Worm (Caenorhabditis elegans) whole organism, mixed stage, embryonic: ENCODE measurements around the gene Y116F11B.14.

Source experiments
- lsy-2 ChIP-seq: fragments of 150-350 bp; optimal IDR thresholded peaks from 2 replicates; lab custom pipeline; 2014; ENCODE audit warnings: missing biosample characterization, missing genetic modification characterization
- mab-5 ChIP-seq: fragments of 150-350 bp; optimal IDR thresholded peaks from 2 replicates; lab custom pipeline; 2014; ENCODE audit warnings: missing biosample characterization, missing genetic modification characterization
- nhr-237 ChIP-seq: fragments of 150-350 bp; optimal IDR thresholded peaks from 2 replicates; lab custom pipeline; 2014; ENCODE audit warnings: missing biosample characterization, missing genetic modification characterization
- nhr-28 ChIP-seq: fragments of 150-350 bp; optimal IDR thresholded peaks from 2 replicates; lab custom pipeline; 2014; ENCODE audit warnings: missing biosample characterization, missing genetic modification characterization
- unc-62 ChIP-seq: fragments of 150-350 bp; optimal IDR thresholded peaks from 2 replicates; lab custom pipeline; 2014; ENCODE audit warnings: missing biosample characterization, missing genetic modification reagents, missing genetic modification characterization
- zip-8 ChIP-seq: fragments of 150-350 bp; optimal IDR thresholded peaks from 2 replicates; lab custom pipeline; 2014; ENCODE audit warnings: missing biosample characterization, missing genetic modification characterization

DNA sequence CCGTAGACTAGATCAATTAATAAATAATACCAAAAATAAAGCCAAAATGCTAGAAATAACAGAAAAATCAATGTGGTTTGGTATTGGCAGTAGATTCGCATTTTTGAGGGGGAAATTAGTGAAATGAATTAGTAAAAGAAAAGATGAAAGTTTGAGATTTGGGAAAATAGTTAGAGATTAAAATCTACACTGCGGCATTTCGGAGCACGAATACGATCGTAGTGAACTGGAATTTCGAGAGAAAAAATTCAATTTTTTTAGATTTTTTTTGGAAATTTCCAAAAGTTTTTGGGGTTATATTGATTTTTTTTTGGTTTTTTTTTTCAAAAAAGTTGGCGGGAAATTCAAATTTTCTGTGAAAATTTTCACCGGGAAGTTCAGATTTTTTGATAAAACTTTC lies 31.4 kb upstream of the Y116F11B.14 start, which contains the start of gene Y116F11B.9:
- TF ChIP-seq nhr-28 (tag; lab: Kevin White, UChicago) (no peak), zip-8 (tag; lab: Kevin White, UChicago) (no peak), unc-62 (GFP tag; lab: Kevin White, UChicago) (no peak), mab-5 (no peak), nhr-237 (tag; lab: Kevin White, UChicago) (no peak), lsy-2 (no peak)
